Fruit fly (Drosophila melanogaster): ENCODE measurements around the gene P5cr.

DNA sequence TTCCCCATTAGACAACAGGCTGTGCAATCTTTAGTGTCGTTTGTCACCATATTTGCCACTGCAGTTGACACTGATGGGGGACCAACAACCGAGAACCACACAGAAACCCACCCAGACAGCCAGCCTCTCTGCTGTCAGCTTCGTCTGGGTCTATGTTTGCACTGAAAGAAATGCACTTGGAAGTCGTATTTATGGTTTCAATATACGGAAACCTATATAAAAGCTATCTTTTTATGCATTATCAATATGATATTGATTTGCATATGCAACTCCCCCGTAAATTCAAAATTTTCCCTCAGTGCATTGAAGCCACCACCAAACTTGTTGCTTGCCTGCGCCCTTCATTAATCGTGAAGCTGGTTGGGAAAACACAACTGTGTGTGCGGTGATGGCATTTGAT lies 45.5 kb downstream of the P5cr start:
- TF ChIP-seq Abd-B (GFP tag; optimal IDR thresholded peaks at IDR 0.05) (no peak), br (GFP tag; optimal IDR thresholded peaks at IDR 0.05) (no peak), OdsH (GFP tag; optimal IDR thresholded peaks at IDR 0.05) (no peak), usp (GFP tag; optimal IDR thresholded peaks at IDR 0.05) (no peak), sage (GFP tag; optimal IDR thresholded peaks at IDR 0.05) (no peak), psq (GFP tag; optimal IDR thresholded peaks at IDR 0.05) (no peak), fru (GFP tag; optimal IDR thresholded peaks at IDR 0.05) (peak; percentile 38), Hnf4 (GFP tag; optimal IDR thresholded peaks at IDR 0.05) (no peak), pan (optimal IDR thresholded peaks at IDR 0.05) (no peak), Hr78 (GFP tag; optimal IDR thresholded peaks at IDR 0.05) (no peak), foxo (GFP tag; optimal IDR thresholded peaks at IDR 0.05) (peak in 1 of 2 experiments; percentile 47)

Measured in whole organism, wandering third instar larva.